Worm (Caenorhabditis elegans) whole organism, dauer: Measurements from ENCODE around the gene Y55F3C.17.
A peak's percentile ranks its signal among the peaks of the same experiment; 100 is the strongest.

Source experiments
- unc-62 ChIP-seq: sonication (generic microtip); optimal IDR thresholded peaks from 2 replicates; lab custom pipeline; 2017; ENCODE audit warnings: missing biosample characterization, missing genetic modification reagents, missing genetic modification characterization

Y55F3C.17 gene

DNA sequence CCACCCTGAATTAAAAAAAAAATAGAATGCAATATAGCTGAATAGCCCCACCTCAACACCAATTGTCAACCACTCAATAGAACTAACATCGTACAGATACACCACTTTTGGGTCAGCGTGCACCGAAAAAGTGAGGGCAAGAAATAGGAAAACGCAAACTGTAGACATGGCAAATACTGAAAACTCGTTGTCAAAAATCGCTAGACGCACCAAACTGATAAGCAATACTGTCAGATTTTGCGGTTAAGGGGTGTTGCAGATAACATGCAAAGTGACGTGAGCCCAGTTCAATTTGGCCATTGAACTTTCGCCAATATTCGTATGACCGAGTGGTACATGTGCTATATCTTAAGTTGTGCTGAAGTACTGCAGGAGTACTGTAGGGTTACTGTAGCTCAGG, 24.9 kb downstream of the Y55F3C.17 start, which contains the start of gene K11H12.3:
K11H12.3 (minus strand) TSS at position 168 of the 400 bp plus-strand sequence.
- no peak for TF ChIP-seq unc-62 (GFP tag; lab: Kevin White, UChicago)

- TF ChIP-seq unc-62 (GFP tag; lab: Kevin White, UChicago), result no peak
These were observed 27.7 kb downstream of the Y55F3C.17 start, which contains the start of gene K11H12.11 for ce11 chrIV:670455-670854. Gene K11H12.11, minus strand, starts transcription at chrIV:670555.

DNA sequence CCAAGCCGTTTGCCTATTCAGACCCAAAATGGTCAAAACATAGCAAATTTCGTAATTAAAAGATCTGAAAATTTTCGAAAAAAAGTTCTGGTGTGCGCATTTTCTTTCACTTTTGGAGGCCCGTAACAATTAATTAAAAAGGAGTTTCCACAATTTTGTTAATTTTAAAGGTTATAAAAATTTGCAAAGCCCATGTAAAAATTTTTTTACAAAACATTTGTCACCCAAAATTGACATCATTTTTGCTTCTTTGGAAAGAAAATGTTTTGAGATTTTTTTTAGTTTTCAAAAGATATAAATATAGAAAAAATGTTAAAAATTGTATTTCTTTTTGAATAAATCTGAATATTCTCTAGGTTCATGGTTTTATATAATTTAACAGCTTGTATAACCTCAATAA, 31.2 kb downstream of the Y55F3C.17 start, which contains the start of gene K11H12.6:
K11H12.6 (plus strand) TSS at position 301 of the 400 bp plus-strand sequence.
- TF ChIP-seq unc-62 (GFP tag; lab: Kevin White, UChicago), result no peak

- TF ChIP-seq unc-62 (GFP tag; lab: Kevin White, UChicago), result no peak
These were observed 33.0 kb downstream of the Y55F3C.17 start, which contains the start of gene K11H12.7 for ce11 chrIV:665225-665624. Gene K11H12.7, plus strand, starts transcription at chrIV:665525.

DNA sequence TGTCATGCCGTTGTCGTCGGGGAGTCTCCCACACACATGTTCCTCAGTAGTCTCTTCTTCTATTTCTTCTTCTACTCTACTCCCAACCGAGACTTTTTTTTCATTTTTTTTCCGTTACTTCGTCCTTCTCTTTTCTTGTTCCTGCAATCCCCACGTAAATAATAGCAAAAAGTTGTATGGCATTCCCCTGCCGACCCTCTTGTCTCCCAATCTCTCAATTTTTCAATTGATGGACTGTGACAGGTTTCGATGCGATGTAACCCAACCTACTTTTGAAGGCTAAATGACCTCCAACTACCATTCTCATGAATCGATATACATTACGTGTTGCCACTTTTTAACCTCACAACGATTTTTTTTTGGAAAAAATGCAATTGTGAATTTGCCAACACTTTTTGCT, 34.1 kb downstream of the Y55F3C.17 start:
- no peak for TF ChIP-seq unc-62 (GFP tag; lab: Kevin White, UChicago)

- no peak for TF ChIP-seq unc-62 (GFP tag; lab: Kevin White, UChicago)
These were observed 36.6 kb downstream of the Y55F3C.17 start for ce11 chrIV:661623-662022.

- TF ChIP-seq unc-62 (GFP tag; lab: Kevin White, UChicago), result no peak
These were observed 38.6 kb downstream of the Y55F3C.17 start for ce11 chrIV:659585-659984.

ce11 chrIV:658497-659177, 39.6 kb downstream of the Y55F3C.17 start:
- TF ChIP-seq unc-62 (GFP tag; lab: Kevin White, UChicago), result no peak

ce11 chrIV:657932-658331, 40.3 kb downstream of the Y55F3C.17 start:
- TF ChIP-seq unc-62 (GFP tag; lab: Kevin White, UChicago), result no peak

DNA sequence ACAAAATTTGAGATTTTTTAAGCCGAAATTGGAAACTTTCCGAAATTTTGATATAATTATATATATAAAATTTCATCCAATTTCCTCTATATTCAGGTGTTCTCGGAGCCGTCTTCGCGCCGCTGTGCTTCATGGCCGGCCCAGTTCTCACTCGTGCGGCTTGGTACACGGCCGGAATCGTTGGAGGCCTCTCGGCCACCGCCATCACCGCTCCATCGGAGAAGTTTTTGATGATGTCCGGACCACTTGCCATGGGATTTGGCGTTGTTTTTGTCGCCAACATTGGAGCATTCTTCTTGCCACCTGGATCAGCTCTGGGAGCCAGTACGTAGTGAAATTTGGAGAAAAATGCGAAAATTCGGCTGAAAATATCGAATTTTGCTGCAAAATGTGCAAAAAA, 41.2 kb downstream of the Y55F3C.17 start:
- no peak for TF ChIP-seq unc-62 (GFP tag; lab: Kevin White, UChicago)

- peak; percentile 54 for TF ChIP-seq unc-62 (GFP tag; lab: Kevin White, UChicago)
These were observed 43.4 kb downstream of the Y55F3C.17 start, which contains the start of the genes rpl-15 and K11H12.8 for ce11 chrIV:654526-655440. Gene rpl-15, minus strand, starts transcription at chrIV:654576. Gene K11H12.8, plus strand, starts transcription at chrIV:655390.

DNA sequence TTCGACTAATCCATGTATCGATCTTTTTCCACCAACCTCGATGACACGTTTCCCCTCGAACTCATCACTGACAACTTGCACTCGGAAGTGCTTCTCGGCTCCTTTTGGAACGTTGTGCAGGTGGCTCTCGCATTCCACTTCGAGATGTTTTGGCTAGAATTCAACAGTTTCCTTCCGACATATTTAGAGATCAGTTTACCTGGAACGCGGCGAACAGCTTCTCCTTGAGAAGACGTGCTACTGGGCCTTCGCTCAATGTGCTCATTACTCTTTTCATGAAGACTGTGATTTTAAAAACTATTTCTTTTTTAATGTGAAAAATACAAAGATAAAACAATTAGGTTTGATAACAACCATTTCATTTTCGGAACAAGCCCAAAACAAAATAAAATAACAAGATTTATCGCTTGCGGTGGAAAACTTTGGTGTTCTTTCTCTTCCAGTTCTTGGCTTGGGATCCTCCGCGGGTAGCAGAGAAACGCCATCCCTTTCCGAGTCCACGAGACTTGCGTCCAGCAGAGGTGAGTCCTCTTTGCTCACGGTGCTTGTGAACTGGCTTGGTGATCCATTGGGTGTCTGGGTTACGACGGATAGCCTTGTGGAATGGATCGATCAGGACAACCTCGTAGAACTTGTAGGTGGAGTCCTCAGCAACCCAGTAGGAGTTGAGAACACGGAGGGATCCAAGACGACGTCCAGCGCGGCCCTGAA, 44.9 kb downstream of the Y55F3C.17 start, which contains the start of gene K11H12.1:
K11H12.1 (minus strand) TSS at position 284 of the 711 bp plus-strand sequence.
- TF ChIP-seq unc-62 (GFP tag; lab: Kevin White, UChicago), result no peak

ce11 chrIV:649365-649764, 48.8 kb downstream of the Y55F3C.17 start, which contains the start of gene K11H12.9:
Gene K11H12.9, plus strand, starts transcription at chrIV:649665.
- no peak for TF ChIP-seq unc-62 (GFP tag; lab: Kevin White, UChicago)

- TF ChIP-seq unc-62 (GFP tag; lab: Kevin White, UChicago), result no peak
These were observed 49.8 kb downstream of the Y55F3C.17 start for ce11 chrIV:648362-648761.

DNA sequence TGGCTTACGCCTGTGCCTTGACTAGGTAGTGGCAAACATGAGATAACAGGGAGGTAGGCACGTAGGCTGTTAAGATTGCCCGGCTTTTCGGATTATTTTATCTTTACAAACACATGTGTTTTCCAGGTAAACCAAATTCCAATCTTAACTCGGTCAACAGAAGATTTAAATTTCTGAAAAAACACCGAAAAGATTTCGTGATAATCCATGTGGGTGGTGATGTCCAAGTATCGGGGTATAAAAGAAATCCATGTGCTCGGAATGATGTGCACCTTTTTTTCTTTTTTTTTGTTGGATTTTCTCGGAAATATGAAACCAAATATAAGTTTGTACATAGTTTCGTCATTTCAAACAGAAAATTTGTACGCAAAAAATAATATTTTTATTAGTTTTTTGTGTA, 54.7 kb downstream of the Y55F3C.17 start:
- TF ChIP-seq unc-62 (GFP tag; lab: Kevin White, UChicago), result no peak
